Fruit fly (Drosophila melanogaster): ENCODE measurements around the gene Rnp4F.

- TF ChIP-seq CG6808 (GFP tag; optimal IDR thresholded peaks at IDR 0.05) = no peak
- TF ChIP-seq Sox102F (GFP tag; optimal IDR thresholded peaks at IDR 0.05) = peak; percentile 30
- TF ChIP-seq CG11762 (GFP tag; optimal IDR thresholded peaks at IDR 0.05; ENCODE audit: insufficient read depth) = no peak
- TF ChIP-seq ss (GFP tag; optimal IDR thresholded peaks at IDR 0.05) = no peak
- no peak for TF ChIP-seq salr (GFP tag; optimal IDR thresholded peaks at IDR 0.05)
- TF ChIP-seq Hr39 (GFP tag; optimal IDR thresholded peaks at IDR 0.05) = peak; percentile 23
- TF ChIP-seq vri (GFP tag; optimal IDR thresholded peaks at IDR 0.05) = no peak
- no peak for TF ChIP-seq CG4318 (GFP tag; optimal IDR thresholded peaks at IDR 0.05)
- no peak for TF ChIP-seq CG9139 (GFP tag; optimal IDR thresholded peaks at IDR 0.05)
- TF ChIP-seq cyc (GFP tag; optimal IDR thresholded peaks at IDR 0.05) = peak; percentile 27
Observed at dm6 chrX:5332259-5332862, 9.9 kb upstream of the Rnp4F start, which contains the start of gene CanB.
